Fruit fly (Drosophila melanogaster) whole organism, wandering third instar larva: ENCODE results near the gene eff.

ENCODE experiments used
- Abd-B ChIP-seq: fragments of >200 bp; optimal IDR thresholded peaks from 2 replicates; lab custom pipeline; 2017; ENCODE audit warnings: missing biosample characterization, missing genetic modification characterization
- CG32264 ChIP-seq: fragments of 200-800 bp; sonication (Bioruptor generic); optimal IDR thresholded peaks from 2 replicates; lab custom pipeline; 2016; ENCODE audit warnings: missing biosample characterization, missing genetic modification characterization
- CG9705 ChIP-seq: fragments of 200-800 bp; sonication (Bioruptor generic); optimal IDR thresholded peaks from 2 replicates; lab custom pipeline; 2018; ENCODE audit warnings: missing biosample characterization, mild to moderate bottlenecking, missing genetic modification characterization
- CrebA ChIP-seq: fragments of 200-800 bp; sonication (Bioruptor generic); optimal IDR thresholded peaks from 2 replicates; lab custom pipeline; 2016; ENCODE audit warnings: missing biosample characterization, mild to moderate bottlenecking, missing genetic modification characterization, borderline replicate concordance
- Dfd ChIP-seq: fragments of >200 bp; optimal IDR thresholded peaks from 2 replicates; lab custom pipeline; 2017; ENCODE audit warnings: missing biosample characterization, missing genetic modification characterization
- Dif ChIP-seq: fragments of 200-275, 200-300 bp; sonication (Bioruptor generic); optimal IDR thresholded peaks from 2 replicates; lab custom pipeline; 2018; ENCODE audit warnings: missing biosample characterization, missing genetic modification characterization; ENCODE audit not compliant: partially characterized antibody
- GATAd ChIP-seq: sonication (Bioruptor generic); optimal IDR thresholded peaks from 2 replicates; lab custom pipeline; 2016; ENCODE audit warnings: missing biosample characterization, missing genetic modification characterization
- HLH106 ChIP-seq: fragments of 200-800 bp; optimal IDR thresholded peaks from 3 replicates; lab custom pipeline; 2019; ENCODE audit warnings: missing biosample characterization, mild to moderate bottlenecking, missing genetic modification characterization, moderate library complexity
- Hnf4 ChIP-seq: fragments of 200-800 bp; sonication (Bioruptor generic); optimal IDR thresholded peaks from 2 replicates; lab custom pipeline; 2016; ENCODE audit warnings: missing biosample characterization, mild to moderate bottlenecking, missing genetic modification characterization
- Hr78 ChIP-seq: fragments of >200 bp; optimal IDR thresholded peaks from 2 replicates; lab custom pipeline; 2017; ENCODE audit warnings: missing biosample characterization, missing genetic modification characterization
- Hr83 ChIP-seq: fragments of 200-300 bp; sonication (Bioruptor generic); optimal IDR thresholded peaks from 2 replicates; lab custom pipeline; 2016; ENCODE audit warnings: missing biosample characterization, mild to moderate bottlenecking, missing genetic modification characterization, moderate library complexity; ENCODE audit not compliant: poor library complexity, severe bottlenecking
- Jra ChIP-seq: sonication (Bioruptor generic); optimal IDR thresholded peaks from 2 replicates; lab custom pipeline; 2016; ENCODE audit warnings: missing biosample characterization, missing genetic modification characterization
- Mio ChIP-seq: sonication (Bioruptor generic); optimal IDR thresholded peaks from 2 replicates; lab custom pipeline; 2016; ENCODE audit warnings: missing biosample characterization, missing genetic modification characterization
- Myc ChIP-seq: fragments of >200 bp; optimal IDR thresholded peaks from 2 replicates; lab custom pipeline; 2017
- N ChIP-seq: fragments of >200 bp; optimal IDR thresholded peaks from 2 replicates; lab custom pipeline; 2018; ENCODE audit warnings: missing biosample characterization, missing external identifiers, missing genetic modification characterization
- OdsH ChIP-seq: fragments of 200-800 bp; sonication (Bioruptor generic); optimal IDR thresholded peaks from 2 replicates; lab custom pipeline; 2016; ENCODE audit warnings: missing biosample characterization, mild to moderate bottlenecking, missing genetic modification characterization
- Rel ChIP-seq, 2 experiments: fragments of 200-800 bp; sonication (Bioruptor generic) in 1 of 2; optimal IDR thresholded peaks; 2 replicates in 1 of 2; 3 replicates in 1 of 2; lab custom pipeline; 2016 to 2019; ENCODE audit warnings: mild to moderate bottlenecking in 2 of 2, missing biosample characterization in 2 of 2, missing genetic modification characterization in 2 of 2, moderate library complexity in 1 of 2
- Sp1 ChIP-seq: fragments of 200-800 bp; sonication (Bioruptor generic); optimal IDR thresholded peaks from 3 replicates; lab custom pipeline; 2019; ENCODE audit warnings: missing biosample characterization, mild to moderate bottlenecking, missing genetic modification characterization, moderate library complexity
- Vsx2 ChIP-seq: fragments of 200-300, 225-300 bp; sonication (Bioruptor generic); optimal IDR thresholded peaks from 2 replicates; lab custom pipeline; 2018; ENCODE audit warnings: missing biosample characterization, missing genetic modification characterization; ENCODE audit not compliant: partially characterized antibody
- br ChIP-seq: fragments of 200-800 bp; sonication (Bioruptor generic); optimal IDR thresholded peaks from 2 replicates; lab custom pipeline; 2016; ENCODE audit warnings: missing biosample characterization, missing genetic modification characterization
- brk ChIP-seq: fragments of 200-800 bp; sonication (Bioruptor generic); optimal IDR thresholded peaks from 2 replicates; lab custom pipeline; 2016; ENCODE audit warnings: missing biosample characterization, mild to moderate bottlenecking, missing genetic modification characterization
- dl ChIP-seq, 2 experiments: fragments of 175-275, 200-275 bp in 1 of 2; fragments of 200-275 bp in 1 of 2; sonication (Bioruptor generic); optimal IDR thresholded peaks; lab custom pipeline; 2018; ENCODE audit warnings: mild to moderate bottlenecking in 2 of 2, missing biosample characterization in 2 of 2, missing genetic modification characterization in 2 of 2, moderate library complexity in 2 of 2; ENCODE audit not compliant: partially characterized antibody in 2 of 2, insufficient read depth in 1 of 2
- dmrt93B ChIP-seq: fragments of 200-800 bp; sonication (Bioruptor generic); optimal IDR thresholded peaks from 2 replicates; lab custom pipeline; 2018; ENCODE audit warnings: missing biosample characterization, mild to moderate bottlenecking, missing genetic modification characterization
- ey ChIP-seq: fragments of 200-800 bp; sonication (Bioruptor generic); optimal IDR thresholded peaks from 2 replicates; lab custom pipeline; 2016; ENCODE audit warnings: missing biosample characterization, missing genetic modification characterization
- fru ChIP-seq: fragments of 200-800 bp; sonication (Bioruptor generic); optimal IDR thresholded peaks from 3 replicates; lab custom pipeline; 2016; ENCODE audit warnings: missing biosample characterization, mild to moderate bottlenecking, missing genetic modification characterization
- h ChIP-seq: fragments of 200-800 bp; sonication (Bioruptor generic); optimal IDR thresholded peaks from 3 replicates; lab custom pipeline; 2016; ENCODE audit warnings: missing biosample characterization, mild to moderate bottlenecking, missing genetic modification characterization
- jim ChIP-seq: fragments of 175-275, 200-325 bp; sonication (Bioruptor generic); optimal IDR thresholded peaks from 2 replicates; lab custom pipeline; 2016; ENCODE audit warnings: missing biosample characterization, mild to moderate bottlenecking, missing genetic modification characterization
- lola ChIP-seq: fragments of >200 bp; optimal IDR thresholded peaks from 2 replicates; lab custom pipeline; 2017; ENCODE audit warnings: missing biosample characterization, missing genetic modification characterization
- pan ChIP-seq: fragments of >200 bp; optimal IDR thresholded peaks from 2 replicates; lab custom pipeline; 2017
- psq ChIP-seq: fragments of 200-800 bp; sonication (Bioruptor generic); optimal IDR thresholded peaks from 3 replicates; lab custom pipeline; 2017; ENCODE audit warnings: missing biosample characterization, mild to moderate bottlenecking, missing genetic modification characterization, moderate library complexity
- rgr ChIP-seq: fragments of 200-800 bp; sonication (Bioruptor generic); optimal IDR thresholded peaks from 3 replicates; lab custom pipeline; 2016; ENCODE audit warnings: missing biosample characterization, mild to moderate bottlenecking, missing genetic modification characterization
- sage ChIP-seq: fragments of 200-800 bp; sonication (Bioruptor generic); optimal IDR thresholded peaks from 2 replicates; lab custom pipeline; 2016; ENCODE audit warnings: missing biosample characterization, mild to moderate bottlenecking, missing genetic modification characterization
- sv ChIP-seq: fragments of 200-800 bp; sonication (Bioruptor generic); optimal IDR thresholded peaks from 3 replicates; lab custom pipeline; 2016; ENCODE audit warnings: missing biosample characterization, missing genetic modification characterization
- tai ChIP-seq: sonication (Bioruptor generic); optimal IDR thresholded peaks from 2 replicates; lab custom pipeline; 2016; ENCODE audit warnings: missing biosample characterization, missing genetic modification characterization
- usp ChIP-seq: fragments of >200 bp; optimal IDR thresholded peaks from 2 replicates; lab custom pipeline; 2017; ENCODE audit warnings: missing biosample characterization, missing genetic modification characterization
- woc ChIP-seq: sonication (Bioruptor generic); optimal IDR thresholded peaks from 2 replicates; lab custom pipeline; 2016; ENCODE audit warnings: missing biosample characterization, mild to moderate bottlenecking, missing genetic modification characterization

Gene eff

DNA sequence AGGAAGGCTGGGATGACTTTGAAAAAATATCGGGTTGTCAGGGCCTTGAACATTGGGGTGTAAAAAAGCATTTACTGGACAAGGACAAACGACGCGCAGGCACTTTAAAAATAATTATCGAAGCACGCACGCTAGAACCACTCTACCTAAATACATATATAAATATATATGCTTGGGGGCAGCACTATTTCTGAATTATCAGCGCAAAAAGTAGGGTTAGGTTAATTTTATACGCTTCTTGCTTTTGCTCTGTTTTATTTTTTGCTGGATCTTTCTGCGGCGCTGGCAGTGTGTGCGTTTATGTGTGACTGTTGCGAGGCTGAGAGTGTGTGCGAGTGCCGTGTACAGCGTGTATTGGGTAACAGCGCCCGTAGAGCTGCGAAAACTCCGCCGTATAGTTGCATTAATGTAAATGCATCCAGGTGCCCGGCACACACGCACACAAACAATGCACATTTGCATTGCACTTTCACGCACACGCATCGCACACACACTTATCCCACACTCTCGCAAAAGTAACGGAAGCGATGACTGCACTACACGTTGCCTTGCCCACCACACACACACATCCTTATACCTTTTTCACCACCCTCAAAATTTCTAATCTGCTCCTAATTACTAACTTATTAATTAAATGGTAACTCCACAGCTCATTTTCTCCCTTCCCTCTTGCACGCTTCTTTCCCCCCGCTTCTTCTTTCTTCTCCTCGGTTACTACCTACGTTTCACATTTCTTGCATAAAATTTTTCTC lies 1.4 kb downstream of the eff start:
- TF ChIP-seq lola (GFP tag; lab: Kevin White, UChicago) = no peak
- TF ChIP-seq Myc (lab: Kevin White, UChicago) = peak; percentile 17
- TF ChIP-seq N = peak; percentile 45
- TF ChIP-seq brk (GFP tag; lab: Kevin White, UChicago) = no peak
- TF ChIP-seq tai (GFP tag; lab: Kevin White, UChicago) = no peak
- TF ChIP-seq br (GFP tag; lab: Kevin White, UChicago) = no peak
- TF ChIP-seq h (GFP tag; lab: Kevin White, UChicago) = no peak
- TF ChIP-seq Dfd = no peak
- no peak for TF ChIP-seq Dif (GFP tag; lab: Kevin White, UChicago)
- TF ChIP-seq Jra = no peak

DNA sequence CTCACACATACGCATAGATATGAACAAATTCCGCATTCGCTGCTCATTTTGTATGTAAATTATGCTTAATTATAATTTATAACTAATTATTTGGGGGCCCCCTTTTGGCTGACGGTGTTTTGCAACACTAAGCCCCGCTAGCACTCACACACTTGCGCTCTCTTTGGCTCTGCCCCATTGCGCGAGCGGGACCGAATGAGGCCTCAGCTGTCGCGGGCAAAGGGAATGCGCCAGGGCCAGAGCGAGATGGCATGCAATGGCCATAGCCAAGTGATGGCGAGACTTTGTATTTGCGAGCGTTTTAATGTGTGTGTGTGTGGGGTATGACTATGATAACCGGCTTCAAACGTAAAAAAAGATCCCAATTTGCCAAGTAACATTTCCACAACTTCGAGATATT lies 2.0 kb downstream of the eff start:
- no peak for TF ChIP-seq Mio (GFP tag; lab: Kevin White, UChicago)
- TF ChIP-seq CrebA (GFP tag; lab: Kevin White, UChicago) = peak; percentile 50
- TF ChIP-seq CG32264 (GFP tag; lab: Kevin White, UChicago) = peak; percentile 36
- peak; percentile 13 for TF ChIP-seq N
- TF ChIP-seq h (GFP tag; lab: Kevin White, UChicago) = peak; percentile 53
- TF ChIP-seq Dfd = no peak
- TF ChIP-seq GATAd = no peak
- TF ChIP-seq Hr83 (GFP tag; lab: Kevin White, UChicago) = peak; percentile 90
- peak; percentile 34 for TF ChIP-seq CG9705
- peak; percentile 29 for TF ChIP-seq brk (GFP tag; lab: Kevin White, UChicago)
- peak; percentile 66 for TF ChIP-seq br (GFP tag; lab: Kevin White, UChicago)
- no peak for TF ChIP-seq ey
- no peak for TF ChIP-seq Myc (lab: Kevin White, UChicago)
- TF ChIP-seq sage (GFP tag; lab: Kevin White, UChicago) = no peak
- TF ChIP-seq Rel (GFP tag; optimal IDR thresholded peaks at IDR 0.05; lab: Kevin White, UChicago) = peak; percentile 29
- TF ChIP-seq Rel (tag; optimal IDR thresholded peaks at IDR 0.05; lab: Kevin White, UChicago) = peak; percentile 99
- peak; percentile 70 for TF ChIP-seq Jra
- TF ChIP-seq jim (GFP tag; lab: Kevin White, UChicago) = peak; percentile 59
- TF ChIP-seq sv = no peak
- no peak for TF ChIP-seq woc (GFP tag; lab: Kevin White, UChicago)
- no peak for TF ChIP-seq Vsx2 (GFP tag; lab: Kevin White, UChicago)
- TF ChIP-seq HLH106 = peak; percentile 52
- peak; percentile 0 for TF ChIP-seq OdsH
- no peak for TF ChIP-seq Hr78
- peak; percentile 75 for TF ChIP-seq fru (GFP tag; lab: Kevin White, UChicago)
- TF ChIP-seq Hnf4 (GFP tag; lab: Kevin White, UChicago) = peak; percentile 43
- TF ChIP-seq Sp1 (GFP tag; lab: Kevin White, UChicago) = peak; percentile 35
- TF ChIP-seq rgr (GFP tag; lab: Kevin White, UChicago) = peak; percentile 67
- TF ChIP-seq pan (lab: Kevin White, UChicago) = no peak
- TF ChIP-seq Dif (GFP tag; lab: Kevin White, UChicago) = peak; percentile 89
- peak in 1 of 2 experiments; percentile 73 for TF ChIP-seq dl (GFP tag; optimal IDR thresholded peaks at IDR 0.05; lab: Kevin White, UChicago; ENCODE audit: insufficient read depth in 1 of 2, partially characterized antibody in 2 of 2)
- TF ChIP-seq, all 38 proteins: peak for 19

DNA sequence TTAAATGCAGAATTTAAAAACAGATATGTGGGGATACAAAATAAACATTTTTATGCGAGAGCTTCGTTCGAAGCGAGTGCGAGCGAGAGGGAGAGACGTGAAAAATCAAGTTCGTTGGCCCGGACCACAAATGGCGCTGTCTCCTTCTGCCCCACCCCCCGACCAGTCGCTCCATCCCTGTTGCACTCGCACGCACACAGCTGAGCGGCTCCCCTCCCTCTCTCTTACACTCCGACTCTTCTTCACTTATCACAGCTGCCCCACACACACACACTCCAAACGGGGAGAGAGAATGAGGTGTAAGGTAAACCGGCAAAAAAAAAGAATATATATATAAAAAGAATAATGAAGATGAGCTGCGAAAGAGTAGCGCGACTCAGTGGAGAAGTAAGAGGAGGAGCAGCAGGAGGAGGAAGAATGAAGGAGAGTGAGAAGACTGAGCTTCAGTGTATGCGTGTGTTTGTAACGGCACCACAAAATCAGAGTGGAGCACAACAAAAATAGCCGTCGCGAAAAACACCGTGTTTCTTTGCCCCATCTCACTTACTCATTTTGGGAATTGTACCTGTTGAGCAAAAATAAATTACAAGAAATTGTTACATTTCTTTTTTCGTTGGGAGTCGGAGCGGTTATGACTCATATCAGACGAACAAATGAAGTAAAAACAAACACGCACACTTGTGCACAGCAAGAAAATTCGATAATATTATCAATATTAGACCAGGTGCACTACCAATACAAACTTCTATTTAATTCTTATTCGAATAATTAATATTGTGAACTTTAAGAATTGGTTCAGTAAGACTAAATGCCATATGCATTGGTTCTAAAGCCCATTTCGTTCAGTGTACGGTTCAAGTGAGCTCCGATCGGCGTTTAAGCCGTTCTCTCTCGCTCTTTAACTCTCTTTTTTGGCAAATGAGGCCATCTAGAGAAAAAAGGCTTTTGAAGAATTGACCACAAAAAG lies 2.9 kb downstream of the eff start:
- peak; percentile 46 for TF ChIP-seq GATAd
- peak; percentile 74 for TF ChIP-seq tai (GFP tag; lab: Kevin White, UChicago)
- TF ChIP-seq Dif (GFP tag; lab: Kevin White, UChicago) = no peak
- no peak for TF ChIP-seq Dfd
- TF ChIP-seq brk (GFP tag; lab: Kevin White, UChicago) = peak; percentile 84
- peak; percentile 98 for TF ChIP-seq psq (GFP tag; lab: Kevin White, UChicago)
- TF ChIP-seq CG9705 = peak; percentile 86
- peak; percentile 96 for TF ChIP-seq rgr (GFP tag; lab: Kevin White, UChicago)
- peak; percentile 88 for TF ChIP-seq Hr83 (GFP tag; lab: Kevin White, UChicago)
- TF ChIP-seq h (GFP tag; lab: Kevin White, UChicago) = peak; percentile 97
- peak; percentile 96 for TF ChIP-seq HLH106
- no peak for TF ChIP-seq lola (GFP tag; lab: Kevin White, UChicago)
- no peak for TF ChIP-seq jim (GFP tag; lab: Kevin White, UChicago)
- peak; percentile 74 for TF ChIP-seq Mio (GFP tag; lab: Kevin White, UChicago)
- no peak for TF ChIP-seq N
- TF ChIP-seq Sp1 (GFP tag; lab: Kevin White, UChicago) = peak; percentile 95
- TF ChIP-seq usp = no peak
- TF ChIP-seq Rel (GFP tag; optimal IDR thresholded peaks at IDR 0.05; lab: Kevin White, UChicago) = peak; percentile 56
- peak; percentile 65 for TF ChIP-seq Rel (tag; optimal IDR thresholded peaks at IDR 0.05; lab: Kevin White, UChicago)
- peak; percentile 96 for TF ChIP-seq fru (GFP tag; lab: Kevin White, UChicago)
- TF ChIP-seq ey = peak; percentile 97
- peak; percentile 40 for TF ChIP-seq CrebA (GFP tag; lab: Kevin White, UChicago)
- no peak for TF ChIP-seq Myc (lab: Kevin White, UChicago)
- no peak for TF ChIP-seq pan (lab: Kevin White, UChicago)
- no peak for TF ChIP-seq Abd-B (GFP tag; lab: Kevin White, UChicago)
- TF ChIP-seq woc (GFP tag; lab: Kevin White, UChicago) = peak; percentile 92
- peak; percentile 95 for TF ChIP-seq OdsH
- TF ChIP-seq sage (GFP tag; lab: Kevin White, UChicago) = peak; percentile 92
- no peak for TF ChIP-seq Hr78
- peak; percentile 95 for TF ChIP-seq Hnf4 (GFP tag; lab: Kevin White, UChicago)
- TF ChIP-seq dmrt93B (GFP tag; lab: Kevin White, UChicago) = peak; percentile 93
